Fruit fly (Drosophila melanogaster) whole organism, prepupa: Measurements from ENCODE around the gene Cpr76Bd.

Experiments
- CG10631 ChIP-seq: fragments of 200-800 bp; sonication (Bioruptor generic); optimal IDR thresholded peaks from 2 replicates; lab custom pipeline; 2016; ENCODE audit warnings: missing biosample characterization, missing genetic modification characterization
- CG10669 ChIP-seq: fragments of 200-800 bp; sonication (Bioruptor generic); optimal IDR thresholded peaks from 3 replicates; lab custom pipeline; 2018; ENCODE audit warnings: missing biosample characterization, mild to moderate bottlenecking, missing genetic modification characterization, moderate library complexity
- CG11294 ChIP-seq: fragments of 200-800 bp; sonication (Bioruptor generic); IDR thresholded peaks from 2 replicates; pipeline ENCODE4 v1.3.6; 2022; ENCODE audit warnings: missing biosample characterization, missing genetic modification characterization
- CG11902 ChIP-seq: fragments of 200-800 bp; sonication (Bioruptor generic); optimal IDR thresholded peaks from 3 replicates; lab custom pipeline; 2016; ENCODE audit warnings: missing biosample characterization, missing genetic modification characterization
- CG15336 ChIP-seq: fragments of 200-800 bp; sonication (Bioruptor generic); IDR thresholded peaks from 2 replicates; pipeline ENCODE4 v1.3.6; 2022; ENCODE audit warnings: missing biosample characterization, missing genetic modification characterization
- CG1621 ChIP-seq: fragments of 200-800 bp; sonication (Bioruptor generic); optimal IDR thresholded peaks from 3 replicates; lab custom pipeline; 2018; ENCODE audit warnings: missing biosample characterization, mild to moderate bottlenecking, missing genetic modification characterization
- CG16779 ChIP-seq: fragments of 200-800 bp; sonication (Bioruptor generic); optimal IDR thresholded peaks from 3 replicates; lab custom pipeline; 2017; ENCODE audit warnings: missing biosample characterization, mild to moderate bottlenecking, missing genetic modification characterization
- CG3032 ChIP-seq: fragments of 200-800 bp; optimal IDR thresholded peaks from 2 replicates; lab custom pipeline; 2019; ENCODE audit warnings: missing biosample characterization, mild to moderate bottlenecking, missing genetic modification characterization, moderate library complexity
- CG31627 ChIP-seq: fragments of 200-800 bp; sonication (Bioruptor generic); optimal IDR thresholded peaks from 3 replicates; lab custom pipeline; 2016; ENCODE audit warnings: missing biosample characterization, missing genetic modification characterization
- CG32006 ChIP-seq: fragments of 200-800 bp; sonication (Bioruptor generic); optimal IDR thresholded peaks from 3 replicates; lab custom pipeline; 2017; ENCODE audit warnings: missing biosample characterization, mild to moderate bottlenecking, missing genetic modification characterization
- CG34406 ChIP-seq: fragments of 200-800 bp; sonication (Bioruptor generic); optimal IDR thresholded peaks from 3 replicates; lab custom pipeline; 2016; ENCODE audit warnings: missing biosample characterization, missing genetic modification characterization
- CG3919 ChIP-seq: fragments of 200-800 bp; sonication (Bioruptor generic); optimal IDR thresholded peaks from 3 replicates; lab custom pipeline; 2016; ENCODE audit warnings: missing biosample characterization, missing genetic modification characterization
- CG6163 ChIP-seq: fragments of 200-800 bp; sonication (Bioruptor generic); IDR thresholded peaks from 3 replicates; pipeline ENCODE4 v1.3.6; 2022; ENCODE audit warnings: missing biosample characterization, missing genetic modification characterization
- CG6276 ChIP-seq: fragments of 200-800 bp; sonication (Bioruptor generic); optimal IDR thresholded peaks from 2 replicates; lab custom pipeline; 2017; ENCODE audit warnings: missing biosample characterization, mild to moderate bottlenecking, missing genetic modification characterization
- CG6792 ChIP-seq: fragments of 200-800 bp; sonication (Bioruptor generic); optimal IDR thresholded peaks from 3 replicates; lab custom pipeline; 2016; ENCODE audit warnings: missing biosample characterization, missing genetic modification characterization
- CG6808 ChIP-seq: fragments of 200-800 bp; sonication (Bioruptor generic); optimal IDR thresholded peaks from 3 replicates; lab custom pipeline; 2017; ENCODE audit warnings: missing biosample characterization, missing genetic modification characterization, mild to moderate bottlenecking, moderate library complexity, missing genetic modification reagents
- CG6854 ChIP-seq: fragments of 200-800 bp; sonication (Bioruptor generic); optimal IDR thresholded peaks from 2 replicates; lab custom pipeline; 2017; ENCODE audit warnings: missing biosample characterization, mild to moderate bottlenecking, missing genetic modification characterization
- CG7368 ChIP-seq: fragments of 200-800 bp; sonication (Bioruptor generic); optimal IDR thresholded peaks from 3 replicates; lab custom pipeline; 2016; ENCODE audit warnings: missing biosample characterization, missing genetic modification characterization
- CG8119 ChIP-seq: fragments of 200-800 bp; sonication (Bioruptor generic); IDR thresholded peaks from 3 replicates; pipeline ENCODE4 v1.3.6; 2022; ENCODE audit warnings: missing biosample characterization, missing genetic modification characterization
- CG8319 ChIP-seq: fragments of 200-800 bp; sonication (Bioruptor generic); optimal IDR thresholded peaks from 3 replicates; lab custom pipeline; 2016; ENCODE audit warnings: missing biosample characterization, missing genetic modification characterization
- CG8632 ChIP-seq: fragments of 200-800 bp; sonication (Bioruptor generic); optimal IDR thresholded peaks from 3 replicates; lab custom pipeline; 2016; ENCODE audit warnings: missing biosample characterization, missing genetic modification characterization
- CG9139 ChIP-seq: fragments of 200-800 bp; sonication (Bioruptor generic); optimal IDR thresholded peaks from 3 replicates; lab custom pipeline; 2017; ENCODE audit warnings: missing biosample characterization, mild to moderate bottlenecking, missing genetic modification characterization
- Eip75B ChIP-seq: fragments of 200-800 bp; sonication (Bioruptor generic); optimal IDR thresholded peaks from 3 replicates; lab custom pipeline; 2016; ENCODE audit warnings: missing biosample characterization, missing genetic modification characterization
- Eip78C ChIP-seq: fragments of 200-800 bp; sonication (Bioruptor generic); peaks from one replicate; lab custom pipeline; 2016; ENCODE audit warnings: missing biosample characterization, missing genetic modification characterization
- Ets96B ChIP-seq: fragments of 200-800 bp; optimal IDR thresholded peaks from 2 replicates; lab custom pipeline; 2019; ENCODE audit warnings: missing biosample characterization, mild to moderate bottlenecking, missing genetic modification characterization, moderate library complexity
- Gug ChIP-seq: fragments of 200-800 bp; sonication (Bioruptor generic); IDR thresholded peaks from 2 replicates; pipeline ENCODE4 v1.3.6; 2022; ENCODE audit warnings: missing biosample characterization, missing genetic modification characterization
- Hr38 ChIP-seq: sonication (Bioruptor generic); optimal IDR thresholded peaks from 2 replicates; lab custom pipeline; 2016; ENCODE audit warnings: missing biosample characterization, missing genetic modification characterization
- Hr39 ChIP-seq: fragments of 200-800 bp; sonication (Bioruptor generic); optimal IDR thresholded peaks from 2 replicates; lab custom pipeline; 2016; ENCODE audit warnings: missing biosample characterization, missing genetic modification characterization
- Hr4 ChIP-seq: fragments of 200-800 bp; sonication (Bioruptor generic); optimal IDR thresholded peaks from 3 replicates; lab custom pipeline; 2016; ENCODE audit warnings: missing biosample characterization, missing genetic modification characterization
- Lpt ChIP-seq: fragments of 200-800 bp; sonication (Bioruptor generic); optimal IDR thresholded peaks from 3 replicates; lab custom pipeline; 2016; ENCODE audit warnings: missing biosample characterization, missing genetic modification characterization
- Met ChIP-seq: fragments of 200-800 bp; sonication (Bioruptor generic); optimal IDR thresholded peaks from 3 replicates; lab custom pipeline; 2016; ENCODE audit warnings: missing biosample characterization, missing genetic modification characterization
- OdsH ChIP-seq: fragments of 200-800 bp; sonication (Bioruptor generic); optimal IDR thresholded peaks from 3 replicates; lab custom pipeline; 2016; ENCODE audit warnings: missing biosample characterization, missing genetic modification characterization
- Smox ChIP-seq: fragments of 200-800 bp; sonication (Bioruptor generic); optimal IDR thresholded peaks from 3 replicates; lab custom pipeline; 2016; ENCODE audit warnings: missing biosample characterization, missing genetic modification characterization
- Sox14 ChIP-seq: fragments of 200-800 bp; sonication (Bioruptor generic); optimal IDR thresholded peaks from 3 replicates; lab custom pipeline; 2016; ENCODE audit warnings: missing biosample characterization, missing genetic modification characterization
- Sox15 ChIP-seq: fragments of 200-800 bp; sonication (Bioruptor generic); optimal IDR thresholded peaks from 3 replicates; lab custom pipeline; 2016; ENCODE audit warnings: missing biosample characterization, missing genetic modification characterization
- achi ChIP-seq: fragments of 200-800 bp; sonication (Bioruptor generic); optimal IDR thresholded peaks from 3 replicates; lab custom pipeline; 2016; ENCODE audit warnings: missing biosample characterization, missing genetic modification characterization
- cyc ChIP-seq: fragments of 200-800 bp; sonication (Bioruptor generic); optimal IDR thresholded peaks from 3 replicates; lab custom pipeline; 2016; ENCODE audit warnings: missing biosample characterization, missing genetic modification characterization
- dac ChIP-seq: fragments of 200-800 bp; sonication (Bioruptor generic); optimal IDR thresholded peaks from 2 replicates; lab custom pipeline; 2017; ENCODE audit warnings: missing biosample characterization, mild to moderate bottlenecking, missing genetic modification characterization
- dsx ChIP-seq: fragments of 200-800 bp; optimal IDR thresholded peaks from 3 replicates; lab custom pipeline; 2019; ENCODE audit warnings: missing biosample characterization, mild to moderate bottlenecking, missing genetic modification characterization, moderate library complexity; ENCODE audit not compliant: poor library complexity, severe bottlenecking
- esn ChIP-seq: fragments of 200-800 bp; sonication (Bioruptor generic); optimal IDR thresholded peaks from 2 replicates; lab custom pipeline; 2016; ENCODE audit warnings: missing biosample characterization, mild to moderate bottlenecking, missing genetic modification characterization, moderate library complexity
- fd85E ChIP-seq: fragments of 200-800 bp; sonication (Bioruptor generic); optimal IDR thresholded peaks from 3 replicates; lab custom pipeline; 2016; ENCODE audit warnings: missing biosample characterization, missing genetic modification characterization
- fkh ChIP-seq: fragments of 200-800 bp; sonication (Bioruptor generic); optimal IDR thresholded peaks from 3 replicates; lab custom pipeline; 2017; ENCODE audit warnings: missing biosample characterization, mild to moderate bottlenecking, missing genetic modification characterization, moderate library complexity
- lz ChIP-seq: fragments of 200-800 bp; sonication (Bioruptor generic); optimal IDR thresholded peaks from 3 replicates; lab custom pipeline; 2016; ENCODE audit warnings: missing biosample characterization, missing genetic modification characterization
- net ChIP-seq: fragments of 200-800 bp; sonication (Bioruptor generic); optimal IDR thresholded peaks from 3 replicates; lab custom pipeline; 2016; ENCODE audit warnings: missing biosample characterization, missing genetic modification characterization
- pdm3 ChIP-seq: fragments of 200-800 bp; sonication (Bioruptor generic); optimal IDR thresholded peaks from 3 replicates; lab custom pipeline; 2016; ENCODE audit warnings: missing biosample characterization, missing genetic modification characterization
- salr ChIP-seq, 2 experiments: fragments of 200-800 bp; sonication (Bioruptor generic); optimal IDR thresholded peaks; 3 replicates each; lab custom pipeline; 2016 to 2018; ENCODE audit warnings: missing biosample characterization in 2 of 2, missing genetic modification characterization in 2 of 2, mild to moderate bottlenecking in 1 of 2
- spab ChIP-seq: fragments of 200-800 bp; sonication (Bioruptor generic); optimal IDR thresholded peaks from 2 replicates; lab custom pipeline; 2017; ENCODE audit warnings: missing biosample characterization, mild to moderate bottlenecking, missing genetic modification characterization, missing genetic modification reagents
- ss ChIP-seq, 2 experiments: fragments of 200-800 bp; sonication (Bioruptor generic); optimal IDR thresholded peaks; 2 replicates in 1 of 2; 3 replicates in 1 of 2; lab custom pipeline; 2017 to 2018; ENCODE audit warnings: mild to moderate bottlenecking in 2 of 2, missing biosample characterization in 2 of 2, missing genetic modification characterization in 2 of 2, moderate library complexity in 1 of 2
- svp ChIP-seq: fragments of 200-800 bp; sonication (Bioruptor generic); peaks from one replicate; lab custom pipeline; 2016; ENCODE audit warnings: missing biosample characterization, missing genetic modification characterization
- topi ChIP-seq: fragments of 200-800 bp; sonication (Bioruptor generic); optimal IDR thresholded peaks from 3 replicates; lab custom pipeline; 2016; ENCODE audit warnings: missing biosample characterization, missing genetic modification characterization
- vri ChIP-seq: fragments of 200-800 bp; sonication (Bioruptor generic); optimal IDR thresholded peaks from 3 replicates; lab custom pipeline; 2016; ENCODE audit warnings: missing biosample characterization, mild to moderate bottlenecking, missing genetic modification characterization

The Cpr76Bd gene

DNA sequence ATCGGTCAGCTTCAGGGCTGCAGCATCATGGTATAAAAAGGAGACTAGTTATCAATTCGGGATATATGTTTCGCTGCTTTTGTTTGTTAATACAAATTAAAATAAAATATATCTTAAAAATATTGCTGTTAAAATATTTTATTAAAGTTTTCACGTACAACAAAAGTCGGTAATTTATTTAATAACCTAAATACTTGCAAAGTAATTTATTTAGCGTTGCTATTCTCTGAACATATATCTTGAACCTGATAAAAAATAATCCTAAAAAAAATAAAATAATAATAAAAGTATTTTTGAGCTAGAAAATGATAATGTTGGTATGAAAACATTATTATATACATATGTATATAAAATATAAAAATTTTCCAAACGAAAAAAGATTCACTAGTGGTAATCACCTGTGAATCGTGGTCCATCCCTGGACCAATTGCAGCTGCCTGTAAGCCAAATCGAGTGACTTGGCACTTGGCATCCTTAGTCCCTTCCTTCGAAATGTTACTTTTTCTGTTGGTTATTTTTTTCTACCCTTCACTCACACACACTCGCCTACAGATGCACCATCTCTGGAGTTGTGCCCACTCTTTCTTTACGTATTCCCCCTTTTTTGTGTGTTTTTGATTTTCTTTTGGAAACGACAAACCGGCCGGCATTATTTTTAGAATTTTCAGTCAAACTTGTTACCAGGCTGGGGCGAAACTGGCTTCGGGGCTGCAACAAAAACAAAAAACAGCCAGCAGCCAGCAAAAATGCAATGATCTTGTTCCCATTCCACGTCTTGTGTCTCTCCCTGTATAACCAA is 24.9 kb downstream of the Cpr76Bd start:
- TF ChIP-seq CG34406 (peak; percentile 77), Hr4 (GFP tag; lab: Kevin White, UChicago) (peak; percentile 6), CG6276 (GFP tag; lab: Kevin White, UChicago) (peak; percentile 33), CG11902 (GFP tag; lab: Kevin White, UChicago) (peak; percentile 19), Sox15 (GFP tag; lab: Kevin White, UChicago) (peak; percentile 49), Eip78C (GFP tag; lab: Kevin White, UChicago) (peak; percentile 51), CG8319 (GFP tag; lab: Kevin White, UChicago) (peak; percentile 39), cyc (GFP tag; lab: Kevin White, UChicago) (peak; percentile 23), svp (GFP tag; lab: Kevin White, UChicago) (peak; percentile 74), CG1621 (tag; lab: Kevin White, UChicago) (peak; percentile 50), dac (GFP tag; lab: Kevin White, UChicago) (no peak), topi (GFP tag; lab: Kevin White, UChicago) (peak; percentile 25), CG6808 (peak; percentile 63), net (GFP tag; lab: Kevin White, UChicago) (peak; percentile 24), Hr39 (peak; percentile 8), CG6792 (GFP tag; lab: Kevin White, UChicago) (peak; percentile 52), Smox (GFP tag; lab: Kevin White, UChicago) (peak; percentile 44), OdsH (GFP tag; lab: Kevin White, UChicago) (peak; percentile 73), Hr38 (GFP tag; lab: Kevin White, UChicago) (no peak), CG16779 (peak; percentile 22), salr (GFP tag; optimal IDR thresholded peaks at IDR 0.05; lab: Kevin White, UChicago) (peak in 1 of 2 experiments; percentile 82), Ets96B (tag; lab: Kevin White, UChicago) (peak; percentile 83), CG32006 (peak; percentile 80), CG8632 (peak; percentile 80), CG8119 (GFP tag; lab: Robert Waterston, UW) (peak; percentile 65), Gug (GFP tag; lab: Robert Waterston, UW) (no peak), pdm3 (GFP tag; lab: Kevin White, UChicago) (no peak), fd85E (no peak), CG11294 (GFP tag; lab: Robert Waterston, UW) (no peak), Eip75B (peak; percentile 0), CG31627 (GFP tag; lab: Kevin White, UChicago) (peak; percentile 3), fkh (GFP tag; lab: Kevin White, UChicago) (no peak), ss (GFP tag; optimal IDR thresholded peaks at IDR 0.05; lab: Kevin White, UChicago) (peak; percentile 54 to 76), CG6163 (GFP tag; lab: Robert Waterston, UW) (peak; percentile 49; the same call in 1 of the 3 replicates), Met (peak; percentile 32), esn (GFP tag; lab: Kevin White, UChicago) (peak; percentile 69), CG3032 (tag; lab: Kevin White, UChicago) (peak; percentile 88), dsx (GFP tag; lab: Kevin White, UChicago) (no peak), CG3919 (GFP tag; lab: Kevin White, UChicago) (peak; percentile 63), CG6854 (GFP tag; lab: Kevin White, UChicago) (no peak), lz (peak; percentile 28), achi (peak; percentile 66), CG10669 (GFP tag; lab: Kevin White, UChicago) (peak; percentile 48), Lpt (GFP tag; lab: Kevin White, UChicago) (no peak), Sox14 (GFP tag; lab: Kevin White, UChicago) (no peak), vri (GFP tag; lab: Kevin White, UChicago) (no peak), spab (GFP tag; lab: Kevin White, UChicago) (peak; percentile 63), CG9139 (no peak), CG7368 (GFP tag; lab: Kevin White, UChicago) (no peak), CG15336 (GFP tag; lab: Robert Waterston, UW) (0 out of 2 replicates have a peak, but pooled peaks have one; percentile 16), CG10631 (GFP tag; lab: Kevin White, UChicago) (peak; percentile 84)
